Fruit fly (Drosophila melanogaster): ENCODE measurements around the gene CG13398.

Gene CG13398

dm6 chr2L:8464107-8464582 is 49.1 kb upstream of the CG13398 start, which contains the start of gene prg (continued):
- TF ChIP-seq BEAF-32 (GFP tag; optimal IDR thresholded peaks at IDR 0.05) (peak; percentile 88), CG10274 (GFP tag; optimal IDR thresholded peaks at IDR 0.05) (no peak), CG13287 (GFP tag; IDR thresholded peaks at IDR 0.05; ENCODE audit: partially characterized antibody) (peak; percentile 98), HLH54F (GFP tag; optimal IDR thresholded peaks at IDR 0.05) (peak; percentile 67), Mrtf (GFP tag; IDR thresholded peaks at IDR 0.05) (no peak; the same call in 2 of the 3 replicates), ato (GFP tag; IDR thresholded peaks at IDR 0.05; ENCODE audit: partially characterized antibody) (peak; percentile 97), gro (GFP tag; optimal IDR thresholded peaks at IDR 0.05) (peak; percentile 73), D19B (GFP tag; optimal IDR thresholded peaks at IDR 0.05) (peak; percentile 53), CHES-1-like (GFP tag; optimal IDR thresholded peaks at IDR 0.05) (peak; percentile 54), pb (GFP tag; optimal IDR thresholded peaks at IDR 0.05) (peak; percentile 51), Blimp-1 (GFP tag; optimal IDR thresholded peaks at IDR 0.05) (peak; percentile 62), Hr39 (optimal IDR thresholded peaks at IDR 0.05) (no peak), luna (GFP tag; optimal IDR thresholded peaks at IDR 0.05) (peak; percentile 49), crc (GFP tag; optimal IDR thresholded peaks at IDR 0.05) (peak; percentile 36), Dbx (GFP tag; IDR thresholded peaks at IDR 0.05) (peak; percentile 81), Bgb (GFP tag; IDR thresholded peaks at IDR 0.05; ENCODE audit: partially characterized antibody) (peak; percentile 98), hkb (optimal IDR thresholded peaks at IDR 0.05) (no peak), hkb (GFP tag; IDR thresholded peaks at IDR 0.05) (peak; percentile 79), nerfin-2 (GFP tag; IDR thresholded peaks at IDR 0.05; ENCODE audit: partially characterized antibody) (peak; percentile 94), CG33557 (GFP tag; optimal IDR thresholded peaks at IDR 0.05) (no peak), CG1233 (GFP tag; optimal IDR thresholded peaks at IDR 0.05) (peak; percentile 46), bsh (GFP tag; optimal IDR thresholded peaks at IDR 0.05) (peak; percentile 7 to 58), stc (GFP tag; IDR thresholded peaks at IDR 0.05) (peak; percentile 56), zfh1 (GFP tag; IDR thresholded peaks at IDR 0.05) (peak; percentile 16; the same call in 1 of the 3 replicates), CG12104 (GFP tag; optimal IDR thresholded peaks at IDR 0.05) (peak; percentile 63), NfI (GFP tag; optimal IDR thresholded peaks at IDR 0.05) (peak; percentile 74), CG16779 (GFP tag; IDR thresholded peaks at IDR 0.05) (0 out of 2 replicates have a peak, but pooled peaks have one; percentile 58), CG12219 (GFP tag; optimal IDR thresholded peaks at IDR 0.05) (no peak), Kr (GFP tag; optimal IDR thresholded peaks at IDR 0.05) (no peak), Eip74EF (GFP tag; optimal IDR thresholded peaks at IDR 0.05) (peak in 1 of 2 experiments; percentile 73), CG4360 (GFP tag; IDR thresholded peaks at IDR 0.05) (no peak), Pdp1 (GFP tag; optimal IDR thresholded peaks at IDR 0.05) (peak; percentile 61 to 66), Gug (GFP tag; IDR thresholded peaks at IDR 0.05) (peak; percentile 10; the same call in 1 of the 4 replicates), CG14860 (GFP tag; IDR thresholded peaks at IDR 0.05; ENCODE audit: partially characterized antibody) (peak; percentile 94), B-H1 (GFP tag; IDR thresholded peaks at IDR 0.05) (no peak), CG12071 (GFP tag; optimal IDR thresholded peaks at IDR 0.05) (no peak), pnt (GFP tag; optimal IDR thresholded peaks at IDR 0.05) (peak; percentile 13), CG11723 (GFP tag; optimal IDR thresholded peaks at IDR 0.05) (peak; percentile 21), Vsx1 (GFP tag; optimal IDR thresholded peaks at IDR 0.05) (peak; percentile 31), CG31441 (GFP tag; IDR thresholded peaks at IDR 0.05) (peak; percentile 61; the same call in 1 of the 2 replicates), CG4617 (GFP tag; optimal IDR thresholded peaks at IDR 0.05; ENCODE audit: borderline replicate concordance) (peak; percentile 57), vvl (GFP tag; IDR thresholded peaks at IDR 0.05) (peak; percentile 64), Hr3 (GFP tag; optimal IDR thresholded peaks at IDR 0.05) (peak; percentile 58), CG10147 (GFP tag; optimal IDR thresholded peaks at IDR 0.05) (peak; percentile 81), CG1647 (GFP tag; optimal IDR thresholded peaks at IDR 0.05) (peak; percentile 31), Max (GFP tag; optimal IDR thresholded peaks at IDR 0.05) (peak; percentile 84), dpn (GFP tag; optimal IDR thresholded peaks at IDR 0.05) (peak; percentile 33 to 70), schlank (tag; optimal IDR thresholded peaks at IDR 0.05) (no peak), HmgD (GFP tag; optimal IDR thresholded peaks at IDR 0.05) (no peak), phol (tag; optimal IDR thresholded peaks at IDR 0.05) (peak; percentile 76)

Measured in whole organism, embryonic.